Worm (Caenorhabditis elegans): ENCODE measurements around the gene ilys-6.

The ilys-6 gene

DNA sequence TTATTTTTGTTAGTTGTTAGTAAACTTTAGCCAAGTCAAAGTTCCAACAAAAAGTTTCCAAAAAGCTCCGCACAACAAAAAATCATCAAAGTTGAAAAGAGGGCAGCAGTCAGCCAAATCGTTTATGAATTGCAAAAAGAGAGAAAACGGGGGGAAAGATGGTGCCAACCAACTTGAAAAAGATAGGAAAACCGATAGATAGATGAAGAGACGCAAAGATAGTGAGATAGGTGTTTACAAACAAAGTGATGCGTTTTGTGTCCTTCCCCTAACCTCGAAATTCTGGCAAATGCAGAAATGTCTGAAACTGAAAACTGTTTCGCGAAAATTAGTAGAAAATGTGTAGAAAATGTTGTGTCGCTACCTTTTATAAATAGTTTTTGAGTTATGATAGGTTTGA lies 30.0 kb downstream of the ilys-6 start:
- no peak for TF ChIP-seq ceh-36 (tag; optimal IDR thresholded peaks at IDR 0.05)
- no peak for TF ChIP-seq tbx-37 (GFP tag; conservative IDR thresholded peaks at IDR 0.05)

DNA sequence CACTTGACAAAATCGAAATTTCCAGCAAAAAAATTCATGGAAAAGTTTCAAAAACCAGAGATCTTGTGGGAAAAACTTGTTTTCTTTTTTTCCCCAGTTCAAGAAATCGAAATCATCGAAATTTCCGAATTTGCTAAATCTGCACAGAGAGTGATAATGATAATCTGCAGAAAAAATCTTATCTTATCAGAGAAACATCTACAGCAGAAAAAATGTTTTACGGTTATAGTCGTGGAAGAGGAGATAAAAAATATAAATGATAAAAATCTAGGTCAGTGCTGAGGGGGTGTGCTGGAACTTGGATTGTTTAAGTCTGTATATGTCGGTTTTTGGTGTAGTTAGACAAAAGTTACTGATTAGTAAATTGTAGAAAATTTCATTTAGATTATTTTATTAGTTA lies 31.1 kb downstream of the ilys-6 start:
- TF ChIP-seq ceh-36 (tag; optimal IDR thresholded peaks at IDR 0.05) = no peak
- no peak for TF ChIP-seq hmbx-1 (tag; optimal IDR thresholded peaks at IDR 0.05)
- no peak for TF ChIP-seq ceh-13 (GFP tag; optimal IDR thresholded peaks at IDR 0.05)
- no peak for TF ChIP-seq hnd-1 (tag; optimal IDR thresholded peaks at IDR 0.05)
- TF ChIP-seq ets-7 (tag; optimal IDR thresholded peaks at IDR 0.05) = no peak
- no peak for TF ChIP-seq scrt-1 (GFP tag; IDR thresholded peaks at IDR 0.05)
- no peak for TF ChIP-seq hmg-4 (GFP tag; optimal IDR thresholded peaks at IDR 0.05)
- TF ChIP-seq pes-1 (GFP tag; IDR thresholded peaks at IDR 0.05) = no peak
- TF ChIP-seq tra-4 (tag; optimal IDR thresholded peaks at IDR 0.05) = no peak
- TF ChIP-seq aly-1 (tag; optimal IDR thresholded peaks at IDR 0.05) = no peak

DNA sequence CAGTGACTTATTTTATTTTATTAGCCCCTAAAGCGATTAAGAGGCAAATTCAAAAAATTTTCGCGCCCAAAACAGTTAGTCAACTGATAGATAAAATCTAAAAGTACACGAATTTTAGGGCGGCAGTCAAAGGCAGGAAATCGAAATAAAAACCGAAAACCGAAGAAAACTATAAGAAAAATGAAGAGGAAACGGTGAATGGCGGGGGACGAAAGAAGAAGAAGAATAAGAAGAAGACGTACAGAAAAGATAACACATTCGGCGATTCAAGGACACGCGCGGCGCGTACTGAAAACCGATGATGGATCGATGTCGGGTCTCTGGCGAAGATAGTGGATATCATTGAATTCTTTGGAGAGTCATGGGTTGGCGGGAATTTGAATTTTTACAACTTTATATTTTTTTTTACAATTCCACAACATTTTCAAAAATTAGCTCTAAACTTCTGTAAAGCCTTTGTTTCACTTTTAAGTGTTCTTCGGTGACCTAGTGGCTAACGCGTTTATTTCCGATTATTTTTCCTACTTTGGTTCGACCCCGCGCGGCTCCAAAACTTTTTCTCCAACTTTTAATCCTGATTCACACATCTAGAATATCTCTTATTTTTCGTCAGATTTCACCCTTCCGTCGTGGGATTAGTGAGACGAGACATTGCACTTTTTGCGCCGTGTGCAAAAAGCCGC lies 32.4 kb downstream of the ilys-6 start:
- TF ChIP-seq ama-1 (optimal IDR thresholded peaks at IDR 0.05) (no peak), hnd-1 (tag; optimal IDR thresholded peaks at IDR 0.05) (no peak), pes-1 (GFP tag; IDR thresholded peaks at IDR 0.05) (no peak), flt-1 (GFP tag; IDR thresholded peaks at IDR 0.05) (no peak), ceh-13 (GFP tag; optimal IDR thresholded peaks at IDR 0.05) (no peak), aly-1 (tag; optimal IDR thresholded peaks at IDR 0.05) (no peak), B0310.2 (tag; optimal IDR thresholded peaks at IDR 0.05) (no peak), tbx-11 (GFP tag; IDR thresholded peaks at IDR 0.05) (no peak), F13C5.2 (tag; optimal IDR thresholded peaks at IDR 0.05) (no peak), ets-7 (tag; optimal IDR thresholded peaks at IDR 0.05) (no peak), sea-1 (GFP tag; conservative IDR thresholded peaks at IDR 0.05) (no peak), tbx-37 (GFP tag; conservative IDR thresholded peaks at IDR 0.05) (no peak)

DNA sequence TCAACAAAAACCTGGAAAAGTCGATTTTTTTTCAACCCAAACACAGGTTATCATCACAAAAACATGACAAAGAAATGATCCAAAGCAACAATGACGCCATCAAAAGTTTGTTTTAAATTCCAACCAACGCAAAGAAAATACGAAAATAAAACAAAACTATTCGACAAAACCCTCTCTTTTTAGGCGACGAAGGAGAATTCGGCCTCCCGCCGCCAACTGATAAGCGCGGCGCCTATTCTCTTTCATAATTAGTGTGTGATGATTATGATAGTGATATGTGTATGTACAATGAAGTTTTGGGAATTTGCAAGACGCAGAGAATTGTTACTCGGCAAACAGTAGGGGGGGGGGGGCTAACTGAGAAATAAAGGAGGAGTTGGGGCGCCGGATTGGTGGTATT lies 34.2 kb downstream of the ilys-6 start:
- TF ChIP-seq tbx-37 (GFP tag; conservative IDR thresholded peaks at IDR 0.05) = no peak
- TF ChIP-seq ceh-13 (GFP tag; optimal IDR thresholded peaks at IDR 0.05) = no peak
- no peak for TF ChIP-seq ceh-36 (tag; optimal IDR thresholded peaks at IDR 0.05)
- no peak for TF ChIP-seq aly-1 (tag; optimal IDR thresholded peaks at IDR 0.05)
- TF ChIP-seq tra-4 (tag; optimal IDR thresholded peaks at IDR 0.05) = no peak
- no peak for TF ChIP-seq pes-1 (GFP tag; IDR thresholded peaks at IDR 0.05)
- no peak for TF ChIP-seq ama-1 (optimal IDR thresholded peaks at IDR 0.05)
- no peak for TF ChIP-seq F13C5.2 (tag; optimal IDR thresholded peaks at IDR 0.05)
- TF ChIP-seq flt-1 (GFP tag; IDR thresholded peaks at IDR 0.05) = no peak
- TF ChIP-seq sea-1 (GFP tag; conservative IDR thresholded peaks at IDR 0.05) = no peak
- TF ChIP-seq B0310.2 (tag; optimal IDR thresholded peaks at IDR 0.05) = no peak
- no peak for TF ChIP-seq scrt-1 (GFP tag; IDR thresholded peaks at IDR 0.05)
- no peak for TF ChIP-seq ets-7 (tag; optimal IDR thresholded peaks at IDR 0.05)
- no peak for TF ChIP-seq tbx-11 (GFP tag; IDR thresholded peaks at IDR 0.05)
- no peak for TF ChIP-seq hnd-1 (tag; optimal IDR thresholded peaks at IDR 0.05)
- no peak for TF ChIP-seq hmg-4 (GFP tag; optimal IDR thresholded peaks at IDR 0.05)
- no peak for TF ChIP-seq hmbx-1 (tag; optimal IDR thresholded peaks at IDR 0.05)

DNA sequence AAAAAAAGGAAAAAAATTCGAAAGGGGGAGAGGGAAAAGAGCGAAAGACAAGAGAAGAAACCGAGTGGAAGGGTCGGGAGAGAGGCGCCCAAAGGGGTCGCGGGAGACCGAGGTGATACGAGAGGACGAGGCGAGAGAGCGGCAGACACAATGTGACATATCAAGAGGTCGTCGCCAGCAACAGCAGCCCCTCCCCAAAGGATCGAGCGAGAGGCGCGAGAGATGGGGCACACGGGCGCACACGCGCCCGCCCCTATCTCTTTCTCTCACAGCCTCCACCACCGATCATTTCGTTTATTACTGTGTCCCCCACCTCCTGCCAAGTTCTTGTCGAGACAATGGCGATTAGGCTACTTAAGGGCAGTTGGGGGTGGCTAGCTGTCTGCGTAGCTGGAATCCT lies 35.3 kb downstream of the ilys-6 start:
- TF ChIP-seq aly-1 (tag; optimal IDR thresholded peaks at IDR 0.05) (peak; percentile 39), tbx-37 (GFP tag; conservative IDR thresholded peaks at IDR 0.05) (no peak), hmg-4 (GFP tag; optimal IDR thresholded peaks at IDR 0.05) (no peak)

DNA sequence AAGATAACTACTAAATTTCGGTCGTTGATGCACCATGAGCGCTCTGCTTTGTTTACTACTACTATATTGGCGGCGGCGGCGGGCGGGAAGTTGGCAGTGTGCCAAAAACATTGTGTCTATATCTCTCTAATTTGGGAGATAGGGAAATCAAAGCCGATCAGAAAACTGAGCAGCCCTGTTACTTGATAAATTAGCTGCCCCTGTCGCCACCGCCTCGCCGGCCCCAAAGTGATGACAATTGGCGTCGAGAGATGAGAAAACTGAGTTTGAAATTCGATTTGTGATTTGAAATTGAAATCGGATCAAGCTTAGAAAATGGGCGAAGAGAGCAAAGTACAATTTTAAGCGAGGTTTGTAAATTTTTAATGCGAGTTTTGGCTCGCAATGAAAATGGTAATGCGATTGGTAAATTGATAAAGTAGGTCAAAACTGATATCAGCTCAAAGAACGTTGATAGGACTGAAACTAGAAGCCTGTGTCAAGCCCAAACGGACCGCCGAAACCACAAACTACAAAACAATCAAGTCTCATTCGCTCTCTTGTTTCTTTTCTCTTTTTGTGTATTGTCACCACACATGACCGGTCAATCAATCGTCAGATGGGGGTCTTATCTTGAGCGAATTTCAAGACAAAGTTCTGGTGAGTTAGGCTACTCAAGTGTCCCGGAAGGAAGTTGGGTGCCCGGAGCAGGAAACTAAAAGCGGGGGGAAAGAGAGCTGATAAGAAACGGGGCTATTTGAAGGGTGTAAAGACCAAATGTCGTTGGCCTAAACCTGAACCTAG lies 36.2 kb downstream of the ilys-6 start:
- TF ChIP-seq flt-1 (GFP tag; IDR thresholded peaks at IDR 0.05) = no peak
- no peak for TF ChIP-seq hmbx-1 (tag; optimal IDR thresholded peaks at IDR 0.05)
- no peak for TF ChIP-seq F13C5.2 (tag; optimal IDR thresholded peaks at IDR 0.05)
- no peak for TF ChIP-seq scrt-1 (GFP tag; IDR thresholded peaks at IDR 0.05)
- TF ChIP-seq hmg-4 (GFP tag; optimal IDR thresholded peaks at IDR 0.05) = no peak
- TF ChIP-seq ceh-36 (tag; optimal IDR thresholded peaks at IDR 0.05) = no peak
- no peak for TF ChIP-seq ama-1 (optimal IDR thresholded peaks at IDR 0.05)
- no peak for TF ChIP-seq sea-1 (GFP tag; conservative IDR thresholded peaks at IDR 0.05)
- no peak for TF ChIP-seq aly-1 (tag; optimal IDR thresholded peaks at IDR 0.05)
- no peak for TF ChIP-seq tbx-37 (GFP tag; conservative IDR thresholded peaks at IDR 0.05)
- TF ChIP-seq ets-7 (tag; optimal IDR thresholded peaks at IDR 0.05) = no peak
- TF ChIP-seq ceh-13 (GFP tag; optimal IDR thresholded peaks at IDR 0.05) = no peak
- no peak for TF ChIP-seq pes-1 (GFP tag; IDR thresholded peaks at IDR 0.05)

DNA sequence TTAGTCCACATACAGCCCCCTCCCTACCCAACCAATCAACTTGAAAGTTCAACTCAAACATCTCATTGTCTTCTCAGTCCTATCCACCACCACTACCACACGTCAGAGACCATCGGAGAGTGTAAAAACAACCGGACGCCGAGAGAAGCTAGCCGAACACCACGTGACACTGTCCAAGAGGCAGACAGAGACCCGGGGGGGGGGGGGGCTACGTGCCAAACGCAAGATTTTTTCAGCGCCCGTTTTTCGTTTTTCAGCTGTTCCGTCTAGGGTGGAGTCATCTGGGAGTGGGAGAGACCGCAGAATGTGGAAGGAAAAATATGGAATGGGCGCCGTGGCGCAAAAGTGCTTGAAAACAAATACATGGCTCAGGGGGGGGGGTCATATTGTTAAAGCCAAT lies 37.5 kb downstream of the ilys-6 start:
- no peak for TF ChIP-seq pes-1 (GFP tag; IDR thresholded peaks at IDR 0.05)
- TF ChIP-seq hmbx-1 (tag; optimal IDR thresholded peaks at IDR 0.05) = no peak
- TF ChIP-seq scrt-1 (GFP tag; IDR thresholded peaks at IDR 0.05) = no peak
- no peak for TF ChIP-seq aly-1 (tag; optimal IDR thresholded peaks at IDR 0.05)
- TF ChIP-seq tra-4 (tag; optimal IDR thresholded peaks at IDR 0.05) = no peak
- no peak for TF ChIP-seq flt-1 (GFP tag; IDR thresholded peaks at IDR 0.05)
- TF ChIP-seq F13C5.2 (tag; optimal IDR thresholded peaks at IDR 0.05) = no peak
- TF ChIP-seq ceh-36 (tag; optimal IDR thresholded peaks at IDR 0.05) = no peak
- no peak for TF ChIP-seq ama-1 (optimal IDR thresholded peaks at IDR 0.05)
- TF ChIP-seq tbx-37 (GFP tag; conservative IDR thresholded peaks at IDR 0.05) = no peak
- TF ChIP-seq sea-1 (GFP tag; conservative IDR thresholded peaks at IDR 0.05) = no peak
- no peak for TF ChIP-seq ceh-13 (GFP tag; optimal IDR thresholded peaks at IDR 0.05)
- TF ChIP-seq ets-7 (tag; optimal IDR thresholded peaks at IDR 0.05) = no peak
- no peak for TF ChIP-seq hnd-1 (tag; optimal IDR thresholded peaks at IDR 0.05)
- no peak for TF ChIP-seq hmg-4 (GFP tag; optimal IDR thresholded peaks at IDR 0.05)
- no peak for TF ChIP-seq tbx-11 (GFP tag; IDR thresholded peaks at IDR 0.05)
- TF ChIP-seq B0310.2 (tag; optimal IDR thresholded peaks at IDR 0.05) = no peak

Measured in whole organism, early embryonic.